Worm (Caenorhabditis elegans) whole organism, mixed stage, embryonic: ENCODE data around the gene clec-198.

ENCODE experiments used
- M03D4.4 ChIP-seq: sonication (generic microtip); optimal IDR thresholded peaks from 2 replicates; lab custom pipeline; 2017; ENCODE audit warnings: mild to moderate bottlenecking, missing genetic modification characterization, missing compliant biosample characterization
- bed-3 ChIP-seq: fragments of 200-800 bp; sonication (Bioruptor generic); optimal IDR thresholded peaks from 3 replicates; lab custom pipeline; 2018; ENCODE audit warnings: mild to moderate bottlenecking, missing genetic modification characterization, moderate library complexity, missing compliant biosample characterization
- blmp-1 ChIP-seq: fragments of 150-350 bp; optimal IDR thresholded peaks from 2 replicates; lab custom pipeline; 2014; ENCODE audit warnings: missing biosample characterization, missing genetic modification characterization
- ceh-39 ChIP-seq: fragments of 150-350 bp; optimal IDR thresholded peaks from 2 replicates; lab custom pipeline; 2014; ENCODE audit warnings: missing biosample characterization, missing genetic modification characterization
- ceh-43 ChIP-seq: fragments of 200-800 bp; sonication (Bioruptor generic); optimal IDR thresholded peaks from 2 replicates; lab custom pipeline; 2018; ENCODE audit warnings: mild to moderate bottlenecking, missing genetic modification characterization, moderate library complexity, missing compliant biosample characterization
- ceh-83 ChIP-seq: fragments of 200-800 bp; sonication (Bioruptor generic); optimal IDR thresholded peaks from 2 replicates; lab custom pipeline; 2018; ENCODE audit warnings: mild to moderate bottlenecking, missing genetic modification characterization, missing compliant biosample characterization
- ces-1 ChIP-seq: fragments of 150-350 bp; optimal IDR thresholded peaks from 2 replicates; lab custom pipeline; 2014; ENCODE audit warnings: missing biosample characterization, missing genetic modification reagents, missing genetic modification characterization
- cnd-1 ChIP-seq: fragments of 200-800 bp; sonication (Bioruptor generic); optimal IDR thresholded peaks from 2 replicates; lab custom pipeline; 2018; ENCODE audit warnings: mild to moderate bottlenecking, missing genetic modification characterization, missing compliant biosample characterization
- drap-1 ChIP-seq: fragments of 200-800 bp; sonication (Bioruptor generic); optimal IDR thresholded peaks from 3 replicates; lab custom pipeline; 2018; ENCODE audit warnings: mild to moderate bottlenecking, missing genetic modification characterization, missing compliant biosample characterization
- elt-3 ChIP-seq: fragments of 150-350 bp; optimal IDR thresholded peaks from 2 replicates; lab custom pipeline; 2014; ENCODE audit warnings: missing biosample characterization, missing genetic modification characterization
- flh-1 ChIP-seq: fragments of 200-800 bp; sonication (Bioruptor generic); optimal IDR thresholded peaks from 2 replicates; lab custom pipeline; 2018; ENCODE audit warnings: mild to moderate bottlenecking, missing genetic modification characterization, moderate library complexity, missing compliant biosample characterization
- ham-2 ChIP-seq: fragments of 200-800 bp; sonication (Bioruptor generic); optimal IDR thresholded peaks from 2 replicates; lab custom pipeline; 2018; ENCODE audit warnings: mild to moderate bottlenecking, missing genetic modification characterization, missing compliant biosample characterization
- hlh-1 ChIP-seq: fragments of 150-350 bp; optimal IDR thresholded peaks from 2 replicates; lab custom pipeline; 2014; ENCODE audit warnings: missing biosample characterization, missing genetic modification reagents, missing genetic modification characterization
- lin-13 ChIP-seq: fragments of 150-350 bp; optimal IDR thresholded peaks from 2 replicates; lab custom pipeline; 2014; ENCODE audit warnings: missing biosample characterization, missing genetic modification characterization
- lin-32 ChIP-seq: fragments of 200-800 bp; sonication (Bioruptor generic); optimal IDR thresholded peaks from 2 replicates; lab custom pipeline; 2018; ENCODE audit warnings: mild to moderate bottlenecking, missing genetic modification characterization, missing compliant biosample characterization
- lsy-2 ChIP-seq: fragments of 150-350 bp; optimal IDR thresholded peaks from 2 replicates; lab custom pipeline; 2014; ENCODE audit warnings: missing biosample characterization, missing genetic modification characterization
- mab-5 ChIP-seq: fragments of 150-350 bp; optimal IDR thresholded peaks from 2 replicates; lab custom pipeline; 2014; ENCODE audit warnings: missing biosample characterization, missing genetic modification characterization
- nhr-12 ChIP-seq: fragments of 150-350 bp; optimal IDR thresholded peaks from 2 replicates; lab custom pipeline; 2014; ENCODE audit warnings: missing biosample characterization, missing genetic modification characterization
- nhr-2 ChIP-seq: fragments of 150-350 bp; optimal IDR thresholded peaks from 2 replicates; lab custom pipeline; 2014; ENCODE audit warnings: missing biosample characterization, missing genetic modification characterization
- nhr-237 ChIP-seq: fragments of 150-350 bp; optimal IDR thresholded peaks from 2 replicates; lab custom pipeline; 2014; ENCODE audit warnings: missing biosample characterization, missing genetic modification characterization
- nhr-28 ChIP-seq: fragments of 150-350 bp; optimal IDR thresholded peaks from 2 replicates; lab custom pipeline; 2014; ENCODE audit warnings: missing biosample characterization, missing genetic modification characterization
- nhr-76 ChIP-seq: sonication (generic microtip); optimal IDR thresholded peaks from 2 replicates; lab custom pipeline; 2017; ENCODE audit warnings: missing biosample characterization, missing genetic modification characterization
- sptf-1 ChIP-seq: sonication (generic microtip); optimal IDR thresholded peaks from 2 replicates; lab custom pipeline; 2017; ENCODE audit warnings: mild to moderate bottlenecking, missing genetic modification characterization, moderate library complexity, missing compliant biosample characterization
- tbx-8 ChIP-seq: fragments of 200-800 bp; sonication (Bioruptor generic); optimal IDR thresholded peaks from 2 replicates; lab custom pipeline; 2018; ENCODE audit warnings: mild to moderate bottlenecking, missing genetic modification characterization, moderate library complexity, missing compliant biosample characterization
- unc-120 ChIP-seq: sonication (generic microtip); optimal IDR thresholded peaks from 2 replicates; lab custom pipeline; 2017; ENCODE audit warnings: missing genetic modification characterization, missing compliant biosample characterization; ENCODE audit not compliant: poor library complexity, severe bottlenecking
- unc-39 ChIP-seq: fragments of 150-350 bp; optimal IDR thresholded peaks from 2 replicates; lab custom pipeline; 2014; ENCODE audit warnings: missing biosample characterization, missing genetic modification characterization
- unc-62 ChIP-seq: fragments of 150-350 bp; optimal IDR thresholded peaks from 2 replicates; lab custom pipeline; 2014; ENCODE audit warnings: missing biosample characterization, missing genetic modification reagents, missing genetic modification characterization
- zip-8 ChIP-seq: fragments of 150-350 bp; optimal IDR thresholded peaks from 2 replicates; lab custom pipeline; 2014; ENCODE audit warnings: missing biosample characterization, missing genetic modification characterization
- ztf-11 ChIP-seq: fragments of 150-350 bp; optimal IDR thresholded peaks from 2 replicates; lab custom pipeline; 2014; ENCODE audit warnings: missing biosample characterization, missing genetic modification characterization

clec-198 gene

ce11 chrIV:17342667-17343066, 4.3 kb upstream of the clec-198 start, which contains the start of gene C49C3.21:
C49C3.21 (plus strand) TSS chrIV:17342967.
- TF ChIP-seq lin-13 (tag; lab: Kevin White, UChicago) (no peak), nhr-76 (tag; lab: Kevin White, UChicago) (no peak), nhr-2 (tag; lab: Kevin White, UChicago) (no peak)

ce11 chrIV:17343482-17343881, 3.5 kb upstream of the clec-198 start, which contains the start of gene C49C3.11:
C49C3.11 (plus strand) TSS chrIV:17343782.
- no peak for TF ChIP-seq ztf-11 (tag; lab: Kevin White, UChicago)
- TF ChIP-seq ham-2 (GFP tag; lab: Kevin White, UChicago), result no peak
- TF ChIP-seq sptf-1, result no peak
- no peak for TF ChIP-seq M03D4.4 (tag; lab: Kevin White, UChicago)
- TF ChIP-seq ceh-43, result no peak
- no peak for TF ChIP-seq tbx-8 (GFP tag; lab: Kevin White, UChicago)
- TF ChIP-seq lin-32, result no peak
- TF ChIP-seq nhr-237 (tag; lab: Kevin White, UChicago), result no peak
- no peak for TF ChIP-seq lin-13 (tag; lab: Kevin White, UChicago)
- no peak for TF ChIP-seq blmp-1

ce11 chrIV:17351586-17351985, 4.6 kb downstream of the clec-198 start, which contains the start of gene clec-199:
clec-199 (plus strand) TSS chrIV:17351886.
- TF ChIP-seq elt-3 (no peak), lin-13 (tag; lab: Kevin White, UChicago) (no peak), bed-3 (no peak), nhr-237 (tag; lab: Kevin White, UChicago) (no peak), unc-120 (tag; lab: Kevin White, UChicago) (no peak), nhr-2 (tag; lab: Kevin White, UChicago) (no peak), mab-5 (no peak), ceh-83 (GFP tag; lab: Kevin White, UChicago) (no peak), hlh-1 (tag; lab: Kevin White, UChicago) (no peak), M03D4.4 (tag; lab: Kevin White, UChicago) (no peak), unc-62 (no peak), ceh-39 (no peak), tbx-8 (GFP tag; lab: Kevin White, UChicago) (no peak), unc-39 (tag; lab: Kevin White, UChicago) (no peak), ces-1 (no peak)

- TF ChIP-seq nhr-76 (tag; lab: Kevin White, UChicago) (no peak), unc-62 (no peak), drap-1 (GFP tag; lab: Kevin White, UChicago) (no peak), nhr-2 (tag; lab: Kevin White, UChicago) (no peak), ham-2 (GFP tag; lab: Kevin White, UChicago) (no peak), flh-1 (GFP tag; lab: Kevin White, UChicago) (no peak), ceh-83 (GFP tag; lab: Kevin White, UChicago) (no peak)
Observed at ce11 chrIV:17361143-17361542, 14.2 kb downstream of the clec-198 start, which contains the start of gene clec-202. clec-202 (plus strand) TSS chrIV:17361443.

ce11 chrIV:17367294-17367693, 20.3 kb downstream of the clec-198 start, which contains the start of gene zipt-17:
zipt-17 (minus strand) TSS chrIV:17367394.
- TF ChIP-seq lsy-2 (tag; lab: Kevin White, UChicago), result no peak
- no peak for TF ChIP-seq lin-13 (tag; lab: Kevin White, UChicago)
- no peak for TF ChIP-seq unc-39 (tag; lab: Kevin White, UChicago)
- TF ChIP-seq unc-120 (tag; lab: Kevin White, UChicago), result no peak
- no peak for TF ChIP-seq lin-32
- TF ChIP-seq nhr-12 (tag; lab: Kevin White, UChicago), result no peak
- TF ChIP-seq flh-1 (GFP tag; lab: Kevin White, UChicago), result no peak

- no peak for TF ChIP-seq ceh-83 (GFP tag; lab: Kevin White, UChicago)
- no peak for TF ChIP-seq nhr-28 (tag; lab: Kevin White, UChicago)
Observed at ce11 chrIV:17368292-17368691, 21.3 kb downstream of the clec-198 start, which contains the start of gene trh-1. trh-1 (plus strand) TSS chrIV:17368592.

- TF ChIP-seq cnd-1 (tag; lab: Kevin White, UChicago) (no peak), zip-8 (tag; lab: Kevin White, UChicago) (peak; percentile 7)
Observed at ce11 chrIV:17371469-17371868, 24.5 kb downstream of the clec-198 start, which contains the start of gene C30H6.5. C30H6.5 (plus strand) TSS chrIV:17371769.
